Worm (Caenorhabditis elegans): ENCODE measurements around the gene F57C2.4.

The F57C2.4 gene

DNA sequence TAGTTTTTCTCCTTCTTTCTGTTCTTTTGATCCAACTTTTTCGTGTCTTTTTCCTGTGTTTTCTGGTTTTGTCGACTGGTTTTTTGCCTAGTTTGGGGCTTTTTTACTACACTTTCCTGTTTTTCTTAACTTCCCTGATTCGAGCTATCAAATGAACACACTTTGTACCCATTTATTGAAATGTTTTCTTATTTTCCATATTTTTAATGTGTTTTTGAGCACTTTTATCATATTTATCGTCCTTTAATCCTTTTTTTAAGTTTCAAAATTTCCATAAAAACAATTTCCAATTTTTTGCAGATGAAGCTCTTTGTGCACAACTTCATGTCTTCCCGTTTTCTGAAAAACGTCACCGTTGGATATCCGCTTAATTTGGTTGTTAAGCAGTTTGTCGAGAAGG lies 8.9 kb downstream of the F57C2.4 start, which contains the start of gene C04H5.1:
Gene C04H5.1 (plus strand): TSS at position 301 of the 400 bp plus-strand sequence.
- TF ChIP-seq ama-1 (optimal IDR thresholded peaks at IDR 0.05): no peak
- peak; percentile 40 for TF ChIP-seq aha-1 (tag)

DNA sequence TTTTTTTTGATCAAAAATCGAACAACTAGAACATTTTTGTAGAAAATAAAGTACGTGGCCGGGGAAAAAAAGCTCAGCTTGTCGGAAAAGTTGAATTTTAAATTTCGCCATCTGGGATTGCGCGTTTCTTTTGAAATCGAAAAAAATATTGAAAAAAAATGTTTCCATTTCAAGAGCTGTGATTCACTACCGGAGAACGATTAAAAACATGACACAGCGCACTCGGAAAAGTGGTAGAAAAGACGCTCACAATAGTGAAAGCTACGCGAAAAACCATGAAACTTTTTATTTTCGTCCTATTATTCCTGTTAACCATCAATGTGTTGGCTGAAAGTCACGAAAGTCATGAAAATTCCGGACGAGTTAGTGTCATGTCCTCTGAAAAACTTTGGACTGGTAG lies 12.6 kb downstream of the F57C2.4 start, which contains the start of the genes clec-147 and C04H5.7:
Gene clec-147 (minus strand): TSS at position 101 of the 400 bp plus-strand sequence.
Gene C04H5.7 (plus strand): TSS at position 219 of the 400 bp plus-strand sequence.
- TF ChIP-seq dmd-6 (GFP tag; IDR thresholded peaks at IDR 0.05): no peak
- no peak for TF ChIP-seq hmg-1.1 (GFP tag; IDR thresholded peaks at IDR 0.05)
- TF ChIP-seq zip-11 (GFP tag; IDR thresholded peaks at IDR 0.05): no peak
- no peak for TF ChIP-seq ceh-20 (GFP tag; IDR thresholded peaks at IDR 0.05)
- TF ChIP-seq saeg-2 (GFP tag; IDR thresholded peaks at IDR 0.05): no peak
- no peak for TF ChIP-seq R02D3.7 (tag; optimal IDR thresholded peaks at IDR 0.05)
- TF ChIP-seq php-3 (GFP tag; IDR thresholded peaks at IDR 0.05): no peak
- no peak for TF ChIP-seq nhr-111 (GFP tag; optimal IDR thresholded peaks at IDR 0.05)
- TF ChIP-seq nhr-11 (tag; optimal IDR thresholded peaks at IDR 0.05): no peak
- TF ChIP-seq unc-39 (tag; optimal IDR thresholded peaks at IDR 0.05): no peak
- TF ChIP-seq F49E8.2 (tag; optimal IDR thresholded peaks at IDR 0.05; ENCODE audit: borderline replicate concordance): no peak
- TF ChIP-seq lsy-2 (tag; optimal IDR thresholded peaks at IDR 0.05): no peak
- TF ChIP-seq nhr-102 (tag; optimal IDR thresholded peaks at IDR 0.05): no peak
- TF ChIP-seq lin-29 (GFP tag; IDR thresholded peaks at IDR 0.05): no peak
- TF ChIP-seq lin-39 (tag; optimal IDR thresholded peaks at IDR 0.05): no peak

DNA sequence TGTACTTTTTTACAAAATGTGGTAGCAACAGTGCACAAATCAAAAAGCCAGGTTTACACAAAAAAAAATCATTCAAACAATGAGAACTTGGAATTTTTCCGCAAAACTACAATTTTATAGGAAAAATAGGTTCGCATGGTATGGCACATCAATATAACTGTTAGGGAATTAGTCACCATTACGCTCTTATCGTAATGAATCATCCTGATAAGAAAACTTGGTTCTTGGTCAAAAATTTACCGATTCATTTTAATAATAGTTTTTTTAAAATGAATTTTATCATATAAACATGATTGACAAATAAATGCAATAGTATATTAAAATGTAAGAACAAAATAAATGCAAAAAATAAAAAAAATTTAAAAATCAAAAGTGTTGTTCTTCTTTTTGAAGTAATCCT lies 15.4 kb downstream of the F57C2.4 start:
- TF ChIP-seq aha-1 (tag) (peak; percentile 88), pqm-1 (tag; optimal IDR thresholded peaks at IDR 0.05) (peak; percentile 38), mxl-3 (GFP tag; optimal IDR thresholded peaks at IDR 0.05) (no peak)

DNA sequence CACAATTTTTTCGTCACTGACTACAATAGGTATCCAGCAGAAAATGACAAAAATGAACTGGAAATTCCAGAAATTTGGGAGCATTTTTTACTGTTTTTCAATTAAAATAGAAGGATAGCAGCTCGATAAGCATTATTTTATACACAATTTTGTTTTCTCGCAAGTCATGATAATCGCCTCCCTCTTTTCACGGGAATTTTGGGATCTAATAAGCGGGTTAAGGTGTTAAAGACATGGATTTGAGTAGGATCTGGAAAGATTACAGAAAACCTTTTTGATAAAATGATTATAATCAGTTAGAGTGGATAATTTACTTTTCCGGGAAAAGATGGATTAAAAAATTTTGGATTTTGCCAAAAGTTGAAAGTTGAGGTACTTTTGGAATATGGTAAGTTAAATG lies 23.6 kb downstream of the F57C2.4 start, which contains the start of gene gcy-29:
Gene gcy-29 (minus strand): TSS at position 101 of the 400 bp plus-strand sequence.
- TF ChIP-seq ztf-7 (tag; optimal IDR thresholded peaks at IDR 0.05) (no peak), mxl-3 (GFP tag; optimal IDR thresholded peaks at IDR 0.05) (no peak), T26A8.4 (GFP tag; IDR thresholded peaks at IDR 0.05) (no peak), spr-1 (tag; optimal IDR thresholded peaks at IDR 0.05) (no peak), nhr-28 (tag; optimal IDR thresholded peaks at IDR 0.05) (no peak), dmd-9 (GFP tag; IDR thresholded peaks at IDR 0.05) (no peak), T20F7.1 (GFP tag; optimal IDR thresholded peaks at IDR 0.05) (no peak), set-16 (GFP tag; IDR thresholded peaks at IDR 0.05) (no peak), ama-1 (optimal IDR thresholded peaks at IDR 0.05) (no peak), daf-19 (GFP tag; conservative IDR thresholded peaks at IDR 0.05) (no peak), ceh-82 (tag; optimal IDR thresholded peaks at IDR 0.05) (no peak), snpc-4 (tag; optimal IDR thresholded peaks at IDR 0.05) (no peak), ceh-28 (tag; optimal IDR thresholded peaks at IDR 0.05) (no peak), Y105C5A.15 (GFP tag; IDR thresholded peaks at IDR 0.05) (no peak), nhr-41 (GFP tag; IDR thresholded peaks at IDR 0.05) (no peak), hlh-11 (tag; optimal IDR thresholded peaks at IDR 0.05) (no peak), nhr-48 (tag; optimal IDR thresholded peaks at IDR 0.05) (no peak), Y75B8A.6 (GFP tag; IDR thresholded peaks at IDR 0.05) (no peak)

DNA sequence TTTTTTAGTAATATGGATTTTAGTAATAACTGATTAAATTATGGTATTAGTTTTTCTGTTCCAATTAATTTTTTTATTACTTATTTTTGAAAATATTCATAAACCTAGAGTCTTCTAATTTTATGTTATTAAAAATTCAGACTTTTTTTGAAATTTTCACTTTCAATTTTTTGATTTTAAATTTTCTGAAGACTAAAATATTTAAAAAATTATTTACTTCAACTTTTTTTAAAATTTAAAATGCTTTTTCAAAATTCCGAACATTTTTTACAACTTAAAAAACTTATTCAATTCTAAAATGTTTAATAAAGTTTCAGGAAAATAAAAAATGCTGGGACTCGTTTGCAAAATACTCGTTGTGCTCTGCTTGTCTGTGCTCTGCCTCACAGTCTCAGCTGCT lies 25.5 kb downstream of the F57C2.4 start, which contains the start of gene nlp-41:
Gene nlp-41 (plus strand): TSS at position 301 of the 400 bp plus-strand sequence.
- TF ChIP-seq rbr-2 (tag; optimal IDR thresholded peaks at IDR 0.05) (no peak), lim-7 (GFP tag; IDR thresholded peaks at IDR 0.05) (no peak), zip-11 (GFP tag; IDR thresholded peaks at IDR 0.05) (no peak), aly-2 (tag; optimal IDR thresholded peaks at IDR 0.05) (no peak), snpc-1.2 (GFP tag; IDR thresholded peaks at IDR 0.05) (no peak), lin-38 (GFP tag; IDR thresholded peaks at IDR 0.05) (no peak), lin-1 (GFP tag; IDR thresholded peaks at IDR 0.05) (no peak), ceh-28 (tag; optimal IDR thresholded peaks at IDR 0.05) (no peak), nhr-111 (GFP tag; optimal IDR thresholded peaks at IDR 0.05) (no peak), ZK546.5 (tag; optimal IDR thresholded peaks at IDR 0.05) (no peak), ceh-32 (tag; optimal IDR thresholded peaks at IDR 0.05; ENCODE audit: poor library complexity) (no peak), F10B5.3 (tag; optimal IDR thresholded peaks at IDR 0.05) (no peak), tra-1 (GFP tag; IDR thresholded peaks at IDR 0.05) (no peak), mxl-3 (GFP tag; optimal IDR thresholded peaks at IDR 0.05) (no peak), saeg-2 (GFP tag; IDR thresholded peaks at IDR 0.05) (no peak), snpc-4 (tag; optimal IDR thresholded peaks at IDR 0.05) (no peak), nhr-76 (tag; optimal IDR thresholded peaks at IDR 0.05) (no peak)
